Fruit fly (Drosophila melanogaster): ENCODE measurements around the gene opm.

Gene opm

dm6 chrX:15074646-15075351, 8.6 kb upstream of the opm start (continued):
- peak; percentile 90 for TF ChIP-seq sug (tag; optimal IDR thresholded peaks at IDR 0.05)
- peak; percentile 80 for TF ChIP-seq CG16815 (GFP tag; optimal IDR thresholded peaks at IDR 0.05)
- TF ChIP-seq vvl (GFP tag; IDR thresholded peaks at IDR 0.05): peak; percentile 91
- peak; percentile 72 for TF ChIP-seq Poxn (GFP tag; IDR thresholded peaks at IDR 0.05)
- peak; percentile 52 for TF ChIP-seq CG17186 (GFP tag; optimal IDR thresholded peaks at IDR 0.05)
- peak in 1 of 3 experiments; percentile 72 for TF ChIP-seq lola (GFP tag; optimal IDR thresholded peaks at IDR 0.05)
- peak; percentile 84 for TF ChIP-seq Rx (GFP tag; IDR thresholded peaks at IDR 0.05)
- TF ChIP-seq CG1647 (GFP tag; optimal IDR thresholded peaks at IDR 0.05): peak; percentile 88
- peak; percentile 82 for TF ChIP-seq gcm2 (GFP tag; optimal IDR thresholded peaks at IDR 0.05)
- TF ChIP-seq ranshi (GFP tag; IDR thresholded peaks at IDR 0.05): peak; percentile 82
- no peak for TF ChIP-seq sc (optimal IDR thresholded peaks at IDR 0.05)
- peak; percentile 48 for TF ChIP-seq sc (GFP tag; optimal IDR thresholded peaks at IDR 0.05)
- TF ChIP-seq Bteb2 (GFP tag; optimal IDR thresholded peaks at IDR 0.05): peak; percentile 87
- TF ChIP-seq gfzf (GFP tag; optimal IDR thresholded peaks at IDR 0.05): peak; percentile 14
- TF ChIP-seq CG10209 (GFP tag; optimal IDR thresholded peaks at IDR 0.05): peak; percentile 90
- TF ChIP-seq CG9876 (GFP tag; optimal IDR thresholded peaks at IDR 0.05): peak; percentile 89
- peak; percentile 28 for TF ChIP-seq CG8359 (GFP tag; optimal IDR thresholded peaks at IDR 0.05; ENCODE audit: borderline replicate concordance)
- peak; percentile 88 for TF ChIP-seq CG8944 (GFP tag; optimal IDR thresholded peaks at IDR 0.05)
- TF ChIP-seq HHEX (GFP tag; optimal IDR thresholded peaks at IDR 0.05): peak; percentile 90
- peak; percentile 68 for TF ChIP-seq twi (tag; optimal IDR thresholded peaks at IDR 0.05)
- TF ChIP-seq Ssrp (tag; optimal IDR thresholded peaks at IDR 0.05): peak; percentile 77
- peak; percentile 84 for TF ChIP-seq CG6689 (GFP tag; IDR thresholded peaks at IDR 0.05)
- peak; percentile 89 for TF ChIP-seq CG9609 (GFP tag; optimal IDR thresholded peaks at IDR 0.05)
- TF ChIP-seq CG33557 (GFP tag; optimal IDR thresholded peaks at IDR 0.05): peak; percentile 54
- no peak for TF ChIP-seq Dfd (GFP tag; optimal IDR thresholded peaks at IDR 0.05)
- no peak for TF ChIP-seq CG13287 (GFP tag; IDR thresholded peaks at IDR 0.05; ENCODE audit: partially characterized antibody)
- no peak for TF ChIP-seq sna (GFP tag; IDR thresholded peaks at IDR 0.05; ENCODE audit: partially characterized antibody)
- TF ChIP-seq D19B (GFP tag; optimal IDR thresholded peaks at IDR 0.05): peak; percentile 72
- peak; percentile 87 for TF ChIP-seq CG11093 (GFP tag; IDR thresholded peaks at IDR 0.05)
- peak; percentile 83 for TF ChIP-seq CG1024 (GFP tag; IDR thresholded peaks at IDR 0.05)
- TF ChIP-seq CG32772 (GFP tag; IDR thresholded peaks at IDR 0.05): peak; percentile 84
- peak; percentile 86 for TF ChIP-seq eyg (GFP tag; optimal IDR thresholded peaks at IDR 0.05)
- TF ChIP-seq stwl (tag; optimal IDR thresholded peaks at IDR 0.05): peak; percentile 7
- TF ChIP-seq CG4360 (GFP tag; IDR thresholded peaks at IDR 0.05): peak; percentile 76
- TF ChIP-seq Lpt (GFP tag; optimal IDR thresholded peaks at IDR 0.05): no peak
- TF ChIP-seq pros (GFP tag; optimal IDR thresholded peaks at IDR 0.05): peak; percentile 23
- TF ChIP-seq seq (GFP tag; IDR thresholded peaks at IDR 0.05): peak; percentile 88
- peak; percentile 58 for TF ChIP-seq Max (GFP tag; optimal IDR thresholded peaks at IDR 0.05)
- peak; percentile 47 for TF ChIP-seq Neu2 (GFP tag; optimal IDR thresholded peaks at IDR 0.05; ENCODE audit: borderline replicate concordance)
- TF ChIP-seq Hmr (GFP tag; optimal IDR thresholded peaks at IDR 0.05): peak; percentile 93
- TF ChIP-seq sima (GFP tag; optimal IDR thresholded peaks at IDR 0.05): peak; percentile 26
- peak; percentile 90 for TF ChIP-seq CG4424 (GFP tag; optimal IDR thresholded peaks at IDR 0.05)
- peak; percentile 83 for TF ChIP-seq ase (GFP tag; IDR thresholded peaks at IDR 0.05)
- TF ChIP-seq Elba2 (GFP tag; optimal IDR thresholded peaks at IDR 0.05): no peak
